Worm (Caenorhabditis elegans): ENCODE measurements around the gene nhr-189.

The nhr-189 gene

ce11 chrV:3860123-3860522, at the start of gene nhr-189:
Gene nhr-189 (minus strand): TSS chrV:3860243.
- TF ChIP-seq rec-8 (tag; optimal IDR thresholded peaks at IDR 0.05) (no peak), athp-1 (tag; optimal IDR thresholded peaks at IDR 0.05) (no peak), nhr-80 (tag; optimal IDR thresholded peaks at IDR 0.05) (no peak), Y79H2A.3 (GFP tag; conservative IDR thresholded peaks at IDR 0.05) (no peak)

ce11 chrV:3905841-3906240, 45.8 kb upstream of the nhr-189 start, which contains the start of gene nhr-156:
Gene nhr-156 (plus strand): TSS chrV:3906106.
- TF ChIP-seq ccch-3 (GFP tag; optimal IDR thresholded peaks at IDR 0.05) = no peak
- no peak for TF ChIP-seq ceh-27 (GFP tag; optimal IDR thresholded peaks at IDR 0.05)
- TF ChIP-seq akir-1 (GFP tag; optimal IDR thresholded peaks at IDR 0.05) = no peak
- TF ChIP-seq madf-10 (tag; optimal IDR thresholded peaks at IDR 0.05) = no peak
- no peak for TF ChIP-seq F37B4.10 (GFP tag; IDR thresholded peaks at IDR 0.05)
- TF ChIP-seq nfya-2 (GFP tag; IDR thresholded peaks at IDR 0.05) = no peak
- TF ChIP-seq sdz-38 (tag; optimal IDR thresholded peaks at IDR 0.05) = no peak
- TF ChIP-seq cebp-1 (GFP tag; IDR thresholded peaks at IDR 0.05) = no peak
- no peak for TF ChIP-seq cebp-1 (tag; optimal IDR thresholded peaks at IDR 0.05)
- no peak for TF ChIP-seq nhr-179 (tag; optimal IDR thresholded peaks at IDR 0.05)

ce11 chrV:3903424-3903823, 43.4 kb upstream of the nhr-189 start:
- no peak for TF ChIP-seq rcor-1 (GFP tag; IDR thresholded peaks at IDR 0.05)
- TF ChIP-seq F52B5.7 (tag; optimal IDR thresholded peaks at IDR 0.05) = no peak
- no peak for TF ChIP-seq xnd-1 (tag; optimal IDR thresholded peaks at IDR 0.05)
- no peak for TF ChIP-seq attf-6 (GFP tag; IDR thresholded peaks at IDR 0.05)
- TF ChIP-seq D2030.7 (GFP tag; IDR thresholded peaks at IDR 0.05) = no peak
- TF ChIP-seq chd-7 (tag; optimal IDR thresholded peaks at IDR 0.05) = no peak
- TF ChIP-seq ceh-27 (GFP tag; optimal IDR thresholded peaks at IDR 0.05) = no peak
- TF ChIP-seq lin-35 (GFP tag; optimal IDR thresholded peaks at IDR 0.05) = no peak
- no peak for TF ChIP-seq efl-1 (GFP tag; optimal IDR thresholded peaks at IDR 0.05)

- TF ChIP-seq sea-2 (GFP tag; IDR thresholded peaks at IDR 0.05) (no peak), ztf-25 (GFP tag; IDR thresholded peaks at IDR 0.05) (no peak)
These were observed 42.6 kb upstream of the nhr-189 start, which contains the start of the genes str-229 and srh-190 for ce11 chrV:3902458-3903157. Gene str-229 (minus strand): TSS chrV:3902558. Gene srh-190 (plus strand): TSS chrV:3903107.

ce11 chrV:3900102-3900501, 40.1 kb upstream of the nhr-189 start, which contains the start of gene irld-22:
Gene irld-22 (minus strand): TSS chrV:3900202.
- TF ChIP-seq zfh-2 (GFP tag; conservative IDR thresholded peaks at IDR 0.05) = no peak
- no peak for TF ChIP-seq pha-4 (tag; optimal IDR thresholded peaks at IDR 0.05)
- no peak for TF ChIP-seq B0336.3 (GFP tag; IDR thresholded peaks at IDR 0.05)
- no peak for TF ChIP-seq aptf-3 (GFP tag; IDR thresholded peaks at IDR 0.05)
- no peak for TF ChIP-seq hrde-1 (tag; optimal IDR thresholded peaks at IDR 0.05; ENCODE audit: borderline replicate concordance)
- no peak for TF ChIP-seq Y53F4B.3 (GFP tag; IDR thresholded peaks at IDR 0.05)
- TF ChIP-seq sea-2 (GFP tag; IDR thresholded peaks at IDR 0.05) = no peak
- no peak for TF ChIP-seq sdz-38 (tag; optimal IDR thresholded peaks at IDR 0.05)
- no peak for TF ChIP-seq Y79H2A.3 (GFP tag; conservative IDR thresholded peaks at IDR 0.05)
- TF ChIP-seq atf-7 (tag; optimal IDR thresholded peaks at IDR 0.05) = no peak
- TF ChIP-seq ztf-3 (GFP tag; optimal IDR thresholded peaks at IDR 0.05) = no peak
